Worm (Caenorhabditis elegans) whole organism, young adult: ENCODE results near the gene mod-1.

Experiments used
- B0019.2 ChIP-seq: fragments of 200-800 bp; sonication (Bioruptor generic); conservative IDR thresholded peaks from 2 replicates; pipeline ENCODE4 v1.3.6; 2022; ENCODE audit warnings: missing genetic modification reagents, missing genetic modification characterization, missing compliant biosample characterization
- C17E4.6 ChIP-seq: fragments of 200-800 bp; sonication (Bioruptor generic); IDR thresholded peaks from 2 replicates; pipeline ENCODE4 v1.3.6; 2022; ENCODE audit warnings: missing genetic modification reagents, missing genetic modification characterization, missing compliant biosample characterization
- D2030.7 ChIP-seq: fragments of 200-800 bp; sonication (Bioruptor generic); IDR thresholded peaks from 2 replicates; pipeline ENCODE4 v1.3.6; 2022; ENCODE audit warnings: missing genetic modification reagents, missing genetic modification characterization, missing compliant biosample characterization
- F37B4.10 ChIP-seq: fragments of 200-800 bp; sonication (Bioruptor generic); IDR thresholded peaks from 2 replicates; pipeline ENCODE4 v1.3.6; 2022; ENCODE audit warnings: missing genetic modification characterization, missing compliant biosample characterization
- F55B11.4 ChIP-seq: sonication (generic microtip); optimal IDR thresholded peaks from 2 replicates; lab custom pipeline; 2016; ENCODE audit warnings: missing compliant biosample characterization, missing genetic modification characterization, borderline replicate concordance; ENCODE audit not compliant: insufficient read depth
- K11D2.4 ChIP-seq: fragments of 200-800 bp; sonication (Bioruptor generic); IDR thresholded peaks from 2 replicates; pipeline ENCODE4 v1.3.6; 2022; ENCODE audit warnings: missing genetic modification reagents, missing genetic modification characterization, missing compliant biosample characterization
- T07F8.4 ChIP-seq: sonication (generic microtip); optimal IDR thresholded peaks from 2 replicates; lab custom pipeline; 2016; ENCODE audit warnings: mild to moderate bottlenecking, missing genetic modification characterization, moderate library complexity, missing compliant biosample characterization
- Y53F4B.3 ChIP-seq: fragments of 200-800 bp; sonication (Bioruptor generic); IDR thresholded peaks from 2 replicates; pipeline ENCODE4 v1.3.6; 2022; ENCODE audit warnings: missing genetic modification reagents, missing genetic modification characterization, missing compliant biosample characterization
- Y56A3A.18 ChIP-seq: fragments of 200-800 bp; sonication (Bioruptor generic); IDR thresholded peaks from 2 replicates; pipeline ENCODE4 v1.3.6; 2022; ENCODE audit warnings: missing genetic modification reagents, missing genetic modification characterization, missing compliant biosample characterization
- Y67H2A.10 ChIP-seq: fragments of 200-800 bp; sonication (Bioruptor generic); conservative IDR thresholded peaks from 2 replicates; pipeline ENCODE4 v1.3.6; 2022; ENCODE audit warnings: missing genetic modification reagents, missing genetic modification characterization, missing compliant biosample characterization
- ZK185.1 ChIP-seq: sonication (generic microtip); optimal IDR thresholded peaks from 2 replicates; lab custom pipeline; 2016; ENCODE audit warnings: mild to moderate bottlenecking, missing genetic modification characterization, missing compliant biosample characterization; ENCODE audit not compliant: poor library complexity, severe bottlenecking
- ama-1 ChIP-seq, 3 experiments: fragments of 150-350 bp in 1 of 3; sonication (generic microtip) in 2 of 3; optimal IDR thresholded peaks; 2 replicates each; lab custom pipeline; 2014 to 2018; ENCODE audit warnings: missing biosample characterization in 2 of 3, missing genetic modification characterization in 2 of 3, missing genetic modification reagents in 2 of 3
- cebp-1 ChIP-seq, 2 experiments: fragments of 200-800 bp in 1 of 2; sonication (Bioruptor generic) in 1 of 2; sonication (generic microtip) in 1 of 2; IDR thresholded peaks in 1 of 2; optimal IDR thresholded peaks in 1 of 2; 2 replicates each; pipeline versions ENCODE4 v1.3.6 to Lab custom; 2017 to 2022; ENCODE audit warnings: missing compliant biosample characterization in 2 of 2, missing genetic modification characterization in 2 of 2, mild to moderate bottlenecking in 1 of 2, missing genetic modification reagents in 1 of 2, moderate library complexity in 1 of 2
- cebp-2 ChIP-seq: fragments of 200-800 bp; sonication (Bioruptor generic); IDR thresholded peaks from 2 replicates; pipeline ENCODE4 v1.3.6; 2022; ENCODE audit warnings: missing genetic modification characterization, missing compliant biosample characterization
- ceh-40 ChIP-seq: fragments of 200-800 bp; sonication (Bioruptor generic); IDR thresholded peaks from 2 replicates; pipeline ENCODE4 v1.3.6; 2022; ENCODE audit warnings: missing genetic modification characterization, missing compliant biosample characterization
- ceh-58 ChIP-seq: fragments of 200-800 bp; sonication (Bioruptor generic); IDR thresholded peaks from 2 replicates; pipeline ENCODE4 v1.3.6; 2022; ENCODE audit warnings: missing genetic modification characterization, missing compliant biosample characterization
- ceh-79 ChIP-seq: sonication (generic microtip); optimal IDR thresholded peaks from 2 replicates; lab custom pipeline; 2017; ENCODE audit warnings: mild to moderate bottlenecking, missing genetic modification characterization, missing compliant biosample characterization
- ceh-91 ChIP-seq: fragments of 200-800 bp; sonication (Bioruptor generic); IDR thresholded peaks from 2 replicates; pipeline ENCODE4 v1.3.6; 2022; ENCODE audit warnings: missing genetic modification reagents, missing genetic modification characterization, missing compliant biosample characterization
- dox-1 ChIP-seq: fragments of 200-800 bp; sonication (Bioruptor generic); IDR thresholded peaks from 2 replicates; pipeline ENCODE4 v1.3.6; 2022; ENCODE audit warnings: missing genetic modification reagents, missing genetic modification characterization, missing compliant biosample characterization
- efl-1 ChIP-seq: fragments of 150-350 bp; optimal IDR thresholded peaks from 2 replicates; lab custom pipeline; 2014; ENCODE audit warnings: missing biosample characterization, missing genetic modification reagents, missing genetic modification characterization
- egl-18 ChIP-seq: fragments of 200-800 bp; sonication (Bioruptor generic); IDR thresholded peaks from 2 replicates; pipeline ENCODE4 v1.3.6; 2022; ENCODE audit warnings: missing genetic modification reagents, missing genetic modification characterization, missing compliant biosample characterization
- gei-17 ChIP-seq: fragments of 200-800 bp; sonication (Bioruptor generic); optimal IDR thresholded peaks from 2 replicates; lab custom pipeline; 2018; ENCODE audit warnings: mild to moderate bottlenecking, missing genetic modification characterization, missing compliant biosample characterization
- lag-1 ChIP-seq: fragments of 200-800 bp; sonication (Bioruptor generic); IDR thresholded peaks from 2 replicates; pipeline ENCODE4 v1.3.6; 2022; ENCODE audit warnings: missing genetic modification reagents, missing genetic modification characterization, missing compliant biosample characterization
- let-607 ChIP-seq, 2 experiments: fragments of 200-800 bp in 1 of 2; sonication (Bioruptor generic) in 1 of 2; sonication (generic microtip) in 1 of 2; optimal IDR thresholded peaks; 2 replicates each; lab custom pipeline; 2016 to 2018; ENCODE audit warnings: mild to moderate bottlenecking in 2 of 2, missing compliant biosample characterization in 2 of 2, missing genetic modification characterization in 2 of 2, moderate library complexity in 2 of 2, missing genotype in 1 of 2
- lin-35 ChIP-seq, 3 experiments: fragments of 150-350 bp in 2 of 3; sonication (generic microtip) in 1 of 3; optimal IDR thresholded peaks; 2 replicates each; lab custom pipeline; 2014 to 2018; ENCODE audit warnings: missing biosample characterization in 3 of 3, missing genetic modification characterization in 3 of 3, missing genetic modification reagents in 3 of 3
- lsl-1 ChIP-seq: fragments of 200-800 bp; sonication (Bioruptor generic); optimal IDR thresholded peaks from 2 replicates; lab custom pipeline; 2018; ENCODE audit warnings: mild to moderate bottlenecking, missing genetic modification characterization, moderate library complexity, missing compliant biosample characterization
- madf-10 ChIP-seq: sonication (generic microtip); optimal IDR thresholded peaks from 2 replicates; lab custom pipeline; 2016; ENCODE audit warnings: mild to moderate bottlenecking, missing genetic modification characterization, missing compliant biosample characterization
- nfya-2 ChIP-seq: fragments of 200-800 bp; sonication (Bioruptor generic); IDR thresholded peaks from 2 replicates; pipeline ENCODE4 v1.3.6; 2022; ENCODE audit warnings: missing genetic modification reagents, missing genetic modification characterization, missing compliant biosample characterization
- rcor-1 ChIP-seq: fragments of 200-800 bp; sonication (Bioruptor generic); IDR thresholded peaks from 2 replicates; pipeline ENCODE4 v1.3.6; 2022; ENCODE audit warnings: missing genetic modification reagents, missing genetic modification characterization, missing compliant biosample characterization
- repo-1 ChIP-seq: sonication (generic microtip); optimal IDR thresholded peaks from 2 replicates; lab custom pipeline; 2017; ENCODE audit warnings: mild to moderate bottlenecking, missing genetic modification characterization, missing compliant biosample characterization
- sea-2 ChIP-seq: fragments of 200-800 bp; sonication (Bioruptor generic); IDR thresholded peaks from 2 replicates; pipeline ENCODE4 v1.3.6; 2022; ENCODE audit warnings: missing genetic modification characterization, missing compliant biosample characterization
- snpc-3.4 ChIP-seq: sonication (generic microtip); optimal IDR thresholded peaks from 2 replicates; lab custom pipeline; 2017; ENCODE audit warnings: missing genetic modification characterization, mild to moderate bottlenecking, missing compliant biosample characterization, antibody characterized with exemption, moderate library complexity, missing genotype, missing genetic modification reagents
- somi-1 ChIP-seq: fragments of 200-800 bp; sonication (Bioruptor generic); optimal IDR thresholded peaks from 2 replicates; lab custom pipeline; 2018; ENCODE audit warnings: mild to moderate bottlenecking, missing genetic modification characterization, missing compliant biosample characterization
- sptf-2 ChIP-seq: fragments of 200-800 bp; sonication (Bioruptor generic); optimal IDR thresholded peaks from 2 replicates; lab custom pipeline; 2018; ENCODE audit warnings: mild to moderate bottlenecking, missing genetic modification characterization, missing compliant biosample characterization
- tbp1 ChIP-seq: fragments of 200-800 bp; sonication (Bioruptor generic); optimal IDR thresholded peaks from 2 replicates; lab custom pipeline; 2018; ENCODE audit warnings: mild to moderate bottlenecking, missing genetic modification characterization, missing compliant biosample characterization
- unc-130 ChIP-seq: sonication (generic microtip); optimal IDR thresholded peaks from 2 replicates; lab custom pipeline; 2016; ENCODE audit warnings: missing genetic modification reagents, missing genetic modification characterization, missing compliant biosample characterization
- zfh-2 ChIP-seq: fragments of 200-800 bp; sonication (Bioruptor generic); conservative IDR thresholded peaks from 2 replicates; pipeline ENCODE4 v1.3.6; 2022; ENCODE audit warnings: missing genetic modification reagents, missing genetic modification characterization, missing compliant biosample characterization
- zim-3 ChIP-seq: sonication (generic microtip); optimal IDR thresholded peaks from 2 replicates; lab custom pipeline; 2017; ENCODE audit warnings: mild to moderate bottlenecking, missing genetic modification characterization, moderate library complexity, missing compliant biosample characterization
- ztf-22 ChIP-seq: fragments of 200-800 bp; sonication (Bioruptor generic); optimal IDR thresholded peaks from 2 replicates; lab custom pipeline; 2018; ENCODE audit warnings: mild to moderate bottlenecking, missing genetic modification characterization, moderate library complexity, missing compliant biosample characterization
- ztf-6 ChIP-seq: fragments of 200-800 bp; sonication (Bioruptor generic); IDR thresholded peaks from 2 replicates; pipeline ENCODE4 v1.3.6; 2022; ENCODE audit warnings: missing genetic modification reagents, missing genetic modification characterization, missing compliant biosample characterization

mod-1 gene

ce11 chrV:8936184-8936589, 22.3 kb upstream of the mod-1 start, which contains the start of gene unc-23 (continued):
- TF ChIP-seq Y56A3A.18 (GFP tag; lab: Robert Waterston, UW) (no peak), ceh-91 (GFP tag; lab: Robert Waterston, UW) (no peak), snpc-3.4 (tag; lab: Kevin White, UChicago) (no peak), somi-1 (GFP tag; lab: Kevin White, UChicago) (peak; percentile 79), egl-18 (GFP tag; lab: Robert Waterston, UW) (0 out of 2 replicates have a peak, but pooled peaks have one; percentile 54), repo-1 (tag; lab: Kevin White, UChicago) (peak; percentile 24), lin-35 (GFP tag; optimal IDR thresholded peaks at IDR 0.05; lab: Kevin White, UChicago) (peak in 1 of 3 experiments; percentile 29), rcor-1 (GFP tag; lab: Robert Waterston, UW) (peak; percentile 62), dox-1 (GFP tag; lab: Robert Waterston, UW) (peak; percentile 64), sea-2 (GFP tag; lab: Robert Waterston, UW) (no peak), lsl-1 (GFP tag; lab: Kevin White, UChicago) (no peak), zfh-2 (GFP tag; lab: Robert Waterston, UW) (peak; percentile 89), madf-10 (tag; lab: Kevin White, UChicago) (peak; percentile 86), T07F8.4 (tag; lab: Kevin White, UChicago) (no peak), ceh-58 (GFP tag; lab: Robert Waterston, UW) (no peak), K11D2.4 (GFP tag; lab: Robert Waterston, UW) (peak; percentile 86), F37B4.10 (GFP tag; lab: Robert Waterston, UW) (no peak), lag-1 (GFP tag; lab: Robert Waterston, UW) (no peak), let-607 (tag; optimal IDR thresholded peaks at IDR 0.05; lab: Kevin White, UChicago) (peak; percentile 40 to 75), ZK185.1 (tag; lab: Kevin White, UChicago) (peak; percentile 71), zim-3 (tag; lab: Kevin White, UChicago) (peak; percentile 44), ztf-6 (GFP tag; lab: Robert Waterston, UW) (no peak), Y53F4B.3 (GFP tag; lab: Robert Waterston, UW) (no peak), C17E4.6 (GFP tag; lab: Robert Waterston, UW) (no peak), cebp-1 (GFP tag; IDR thresholded peaks at IDR 0.05; lab: Robert Waterston, UW) (peak; percentile 95), cebp-1 (tag; optimal IDR thresholded peaks at IDR 0.05; lab: Kevin White, UChicago) (peak; percentile 98), ama-1 (optimal IDR thresholded peaks at IDR 0.05; lab: Kevin White, UChicago) (peak; percentile 54), ama-1 (GFP tag; optimal IDR thresholded peaks at IDR 0.05; lab: Kevin White, UChicago) (no peak), Y67H2A.10 (GFP tag; lab: Robert Waterston, UW) (0 out of 2 replicates have a peak, but pooled peaks have one; percentile 59), ceh-79 (tag; lab: Kevin White, UChicago) (peak; percentile 81), ztf-22 (GFP tag; lab: Kevin White, UChicago) (no peak), ceh-40 (GFP tag; lab: Robert Waterston, UW) (no peak), sptf-2 (GFP tag; lab: Kevin White, UChicago) (no peak), D2030.7 (GFP tag; lab: Robert Waterston, UW) (no peak), nfya-2 (GFP tag; lab: Robert Waterston, UW) (no peak), tbp1 (GFP tag; lab: Kevin White, UChicago) (peak; percentile 65), B0019.2 (GFP tag; lab: Robert Waterston, UW) (no peak), cebp-2 (GFP tag; lab: Robert Waterston, UW) (no peak), efl-1 (GFP tag; lab: Kevin White, UChicago) (no peak), gei-17 (GFP tag; lab: Kevin White, UChicago) (peak; percentile 81), F55B11.4 (tag; lab: Kevin White, UChicago) (no peak), unc-130 (GFP tag; lab: Kevin White, UChicago) (no peak)
